Fruit fly (Drosophila melanogaster): ENCODE results near the gene CG34135.
A peak's percentile ranks its signal among the peaks of the same experiment; 100 is the strongest.

Gene CG34135

dm6 chr3R:8705323-8706097 is 62.5 kb downstream of the CG34135 start:
- TF ChIP-seq Hnf4 (GFP tag; optimal IDR thresholded peaks at IDR 0.05) (no peak), N (GFP tag; optimal IDR thresholded peaks at IDR 0.05) (no peak), Sp1 (GFP tag; optimal IDR thresholded peaks at IDR 0.05) (peak; percentile 59), dmrt93B (GFP tag; optimal IDR thresholded peaks at IDR 0.05) (no peak), CG9705 (GFP tag; optimal IDR thresholded peaks at IDR 0.05) (no peak), Dfd (GFP tag; optimal IDR thresholded peaks at IDR 0.05) (peak; percentile 68)

dm6 chr3R:8704669-8705068 is 63.3 kb downstream of the CG34135 start:
- no peak for TF ChIP-seq h (GFP tag; optimal IDR thresholded peaks at IDR 0.05)
- no peak for TF ChIP-seq dsf (GFP tag; optimal IDR thresholded peaks at IDR 0.05; ENCODE audit: borderline replicate concordance)
- no peak for TF ChIP-seq Rel (GFP tag; optimal IDR thresholded peaks at IDR 0.05)
- no peak for TF ChIP-seq Rel (tag; optimal IDR thresholded peaks at IDR 0.05)
- no peak for TF ChIP-seq tai (GFP tag; optimal IDR thresholded peaks at IDR 0.05)
- no peak for TF ChIP-seq ey (GFP tag; optimal IDR thresholded peaks at IDR 0.05)
- no peak for TF ChIP-seq Mio (GFP tag; optimal IDR thresholded peaks at IDR 0.05)
- no peak for TF ChIP-seq br (GFP tag; optimal IDR thresholded peaks at IDR 0.05)
- TF ChIP-seq OdsH (GFP tag; optimal IDR thresholded peaks at IDR 0.05), result no peak
- no peak for TF ChIP-seq brk (GFP tag; optimal IDR thresholded peaks at IDR 0.05)

- TF ChIP-seq HLH106 (tag; optimal IDR thresholded peaks at IDR 0.05) (no peak), dmrt93B (GFP tag; optimal IDR thresholded peaks at IDR 0.05) (no peak), dl (GFP tag; optimal IDR thresholded peaks at IDR 0.05; ENCODE audit: insufficient read depth in 1 of 2, partially characterized antibody in 2 of 2) (no peak), sage (GFP tag; optimal IDR thresholded peaks at IDR 0.05) (no peak), Dfd (GFP tag; optimal IDR thresholded peaks at IDR 0.05) (no peak), CG9705 (GFP tag; optimal IDR thresholded peaks at IDR 0.05) (no peak), lola (GFP tag; optimal IDR thresholded peaks at IDR 0.05) (no peak), jim (GFP tag; optimal IDR thresholded peaks at IDR 0.05) (no peak), Mio (GFP tag; optimal IDR thresholded peaks at IDR 0.05) (no peak), ey (GFP tag; optimal IDR thresholded peaks at IDR 0.05) (no peak)
Observed at dm6 chr3R:8701197-8701596, 66.8 kb downstream of the CG34135 start.

dm6 chr3R:8700660-8701059 is 67.3 kb downstream of the CG34135 start:
- TF ChIP-seq fru (GFP tag; optimal IDR thresholded peaks at IDR 0.05) (no peak), sage (GFP tag; optimal IDR thresholded peaks at IDR 0.05) (no peak)

- TF ChIP-seq Vsx2 (GFP tag; optimal IDR thresholded peaks at IDR 0.05; ENCODE audit: partially characterized antibody) (no peak), Myc (optimal IDR thresholded peaks at IDR 0.05) (no peak)
Observed at dm6 chr3R:8699230-8699629, 68.8 kb downstream of the CG34135 start.
